Worm (Caenorhabditis elegans) whole organism, L4 larva: ENCODE results near the gene srz-13.
A peak's percentile ranks its signal among the peaks of the same experiment; 100 is the strongest.

ENCODE experiments used
- F49E8.2 ChIP-seq: sonication (generic microtip); optimal IDR thresholded peaks from 2 replicates; lab custom pipeline; 2016; ENCODE audit warnings: missing compliant biosample characterization, mild to moderate bottlenecking, missing genetic modification characterization, borderline replicate concordance
- T26A8.4 ChIP-seq: fragments of 200-800 bp; sonication (Bioruptor generic); IDR thresholded peaks from 2 replicates; pipeline ENCODE4 v1.3.6; 2022; ENCODE audit warnings: missing genetic modification characterization, missing compliant biosample characterization
- Y5F2A.4 ChIP-seq: fragments of 200-800 bp; sonication (Bioruptor generic); optimal IDR thresholded peaks from 2 replicates; lab custom pipeline; 2018; ENCODE audit warnings: mild to moderate bottlenecking, missing genetic modification characterization, missing compliant biosample characterization
- aly-2 ChIP-seq: sonication (generic microtip); optimal IDR thresholded peaks from 2 replicates; lab custom pipeline; 2018; ENCODE audit warnings: missing biosample characterization, missing genetic modification characterization
- attf-4 ChIP-seq: sonication (generic microtip); optimal IDR thresholded peaks from 3 replicates; lab custom pipeline; 2017; ENCODE audit warnings: missing biosample characterization, missing genetic modification characterization
- ceh-28 ChIP-seq: fragments of 150-350 bp; optimal IDR thresholded peaks from 2 replicates; lab custom pipeline; 2014; ENCODE audit warnings: missing biosample characterization, missing genetic modification reagents, missing genetic modification characterization
- ceh-44 ChIP-seq: fragments of 200-800 bp; sonication (Bioruptor generic); IDR thresholded peaks from 2 replicates; pipeline ENCODE4 v1.3.6; 2022; ENCODE audit warnings: missing genetic modification reagents, missing genetic modification characterization, missing compliant biosample characterization
- ceh-82 ChIP-seq: sonication (generic microtip); optimal IDR thresholded peaks from 2 replicates; lab custom pipeline; 2017; ENCODE audit warnings: missing biosample characterization, missing genetic modification characterization
- daf-16 ChIP-seq, 3 experiments: sonication (generic microtip); optimal IDR thresholded peaks; 2 replicates each; lab custom pipeline; 2016 to 2017; ENCODE audit warnings: missing genetic modification characterization in 3 of 3, missing genetic modification reagents in 3 of 3, mild to moderate bottlenecking in 2 of 3, missing compliant biosample characterization in 2 of 3, missing biosample characterization in 1 of 3, moderate library complexity in 1 of 3
- dmd-8 ChIP-seq: fragments of 200-800 bp; sonication (Bioruptor generic); IDR thresholded peaks from 2 replicates; pipeline ENCODE4 v1.3.6; 2022; ENCODE audit warnings: missing genetic modification characterization, missing compliant biosample characterization
- duxl-1 ChIP-seq: sonication (generic microtip); optimal IDR thresholded peaks from 2 replicates; lab custom pipeline; 2016; ENCODE audit warnings: mild to moderate bottlenecking, missing genetic modification characterization, moderate library complexity, missing compliant biosample characterization; ENCODE audit not compliant: poor library complexity
- gei-8 ChIP-seq: fragments of 200-800 bp; sonication (Bioruptor generic); optimal IDR thresholded peaks from 2 replicates; lab custom pipeline; 2018; ENCODE audit warnings: mild to moderate bottlenecking, missing genetic modification characterization, missing compliant biosample characterization
- hif-1 ChIP-seq, 2 experiments: sonication (generic microtip); optimal IDR thresholded peaks; 2 replicates each; lab custom pipeline; 2016 to 2017; ENCODE audit warnings: missing compliant biosample characterization in 2 of 2, missing genetic modification characterization in 2 of 2, missing genetic modification reagents in 2 of 2, missing genotype in 2 of 2, mild to moderate bottlenecking in 1 of 2
- hlh-30 ChIP-seq: sonication (generic microtip); optimal IDR thresholded peaks from 2 replicates; lab custom pipeline; 2017; ENCODE audit warnings: antibody characterized with exemption, mild to moderate bottlenecking, missing genetic modification characterization, missing compliant biosample characterization; ENCODE audit not compliant: insufficient read depth
- jun-1 ChIP-seq: fragments of 150-350 bp; optimal IDR thresholded peaks from 2 replicates; lab custom pipeline; 2014; ENCODE audit warnings: missing biosample characterization, missing genetic modification reagents, missing genetic modification characterization
- lin-1 ChIP-seq: fragments of 200-800 bp; sonication (Bioruptor generic); IDR thresholded peaks from 2 replicates; pipeline ENCODE4 v1.3.6; 2022; ENCODE audit warnings: missing genetic modification reagents, missing genetic modification characterization, missing compliant biosample characterization
- lin-13 ChIP-seq: fragments of 150-350 bp; optimal IDR thresholded peaks from 2 replicates; lab custom pipeline; 2014; ENCODE audit warnings: missing biosample characterization, missing genetic modification reagents, missing genetic modification characterization
- madf-5 ChIP-seq, 2 experiments: fragments of 200-800 bp; sonication (Bioruptor generic); IDR thresholded peaks; 2 replicates each; pipeline ENCODE4 v1.3.6; 2022; ENCODE audit warnings: missing compliant biosample characterization in 2 of 2, missing genetic modification characterization in 2 of 2
- madf-9 ChIP-seq: fragments of 200-800 bp; sonication (Bioruptor generic); conservative IDR thresholded peaks from 2 replicates; pipeline ENCODE4 v1.3.6; 2022; ENCODE audit warnings: missing genetic modification reagents, missing genetic modification characterization, missing compliant biosample characterization
- mdt-29 ChIP-seq: fragments of 200-800 bp; sonication (Bioruptor generic); IDR thresholded peaks from 2 replicates; pipeline ENCODE4 v1.3.6; 2022; ENCODE audit warnings: missing genetic modification reagents, missing genetic modification characterization, missing compliant biosample characterization
- mep-1 ChIP-seq: fragments of 150-350 bp; sonication (generic microtip); optimal IDR thresholded peaks from 3 replicates; lab custom pipeline; 2014; ENCODE audit warnings: missing biosample characterization, missing genetic modification characterization
- mxl-2 ChIP-seq: fragments of 200-800 bp; sonication (Bioruptor generic); conservative IDR thresholded peaks from 2 replicates; pipeline ENCODE4 v1.3.6; 2022; ENCODE audit warnings: missing genetic modification reagents, missing genetic modification characterization, missing compliant biosample characterization
- nhr-10 ChIP-seq: fragments of 150-350 bp; optimal IDR thresholded peaks from 2 replicates; lab custom pipeline; 2014; ENCODE audit warnings: missing biosample characterization, missing genetic modification characterization
- nhr-237 ChIP-seq: sonication (generic microtip); optimal IDR thresholded peaks from 2 replicates; lab custom pipeline; 2017; ENCODE audit warnings: missing biosample characterization, missing genetic modification characterization
- nhr-41 ChIP-seq: fragments of 200-800 bp; sonication (Bioruptor generic); IDR thresholded peaks from 2 replicates; pipeline ENCODE4 v1.3.6; 2022; ENCODE audit warnings: missing genetic modification reagents, missing genetic modification characterization, missing compliant biosample characterization
- nhr-42 ChIP-seq: fragments of 200-800 bp; sonication (Bioruptor generic); IDR thresholded peaks from 2 replicates; pipeline ENCODE4 v1.3.6; 2022; ENCODE audit warnings: missing genetic modification characterization, missing compliant biosample characterization
- nhr-76 ChIP-seq: fragments of 150-350 bp; optimal IDR thresholded peaks from 2 replicates; lab custom pipeline; 2014; ENCODE audit warnings: missing biosample characterization, missing genetic modification characterization
- pha-4 ChIP-seq, 2 experiments: fragments of 150-350 bp in 1 of 2; fragments of 200-800 bp in 1 of 2; sonication (Bioruptor generic) in 1 of 2; IDR thresholded peaks in 1 of 2; optimal IDR thresholded peaks in 1 of 2; 2 replicates each; pipeline versions ENCODE4 v1.3.6 to Lab custom; 2014 to 2022; ENCODE audit warnings: missing genetic modification characterization in 2 of 2, missing genetic modification reagents in 2 of 2, missing biosample characterization in 1 of 2, missing compliant biosample characterization in 1 of 2
- sdz-12 ChIP-seq: fragments of 200-800 bp; sonication (Bioruptor generic); optimal IDR thresholded peaks from 2 replicates; lab custom pipeline; 2018; ENCODE audit warnings: mild to moderate bottlenecking, missing genetic modification characterization, missing compliant biosample characterization
- set-16 ChIP-seq: fragments of 200-800 bp; sonication (Bioruptor generic); IDR thresholded peaks from 2 replicates; pipeline ENCODE4 v1.3.6; 2022; ENCODE audit warnings: missing genetic modification reagents, missing genetic modification characterization, missing compliant biosample characterization
- spr-3 ChIP-seq: fragments of 200-800 bp; sonication (Bioruptor generic); optimal IDR thresholded peaks from 2 replicates; lab custom pipeline; 2018; ENCODE audit warnings: mild to moderate bottlenecking, missing genetic modification characterization, missing compliant biosample characterization
- tag-97 ChIP-seq: fragments of 200-800 bp; sonication (Bioruptor generic); IDR thresholded peaks from 2 replicates; pipeline ENCODE4 v1.3.6; 2022; ENCODE audit warnings: missing genetic modification characterization, missing compliant biosample characterization
- unc-62 ChIP-seq, 3 experiments: fragments of 150-350 bp in 1 of 3; sonication (generic microtip); optimal IDR thresholded peaks in 2 of 3; peaks in 1 of 3; 1 replicate in 1 of 3; 2 replicates in 2 of 3; lab custom pipeline; 2014 to 2017; ENCODE audit warnings: missing biosample characterization in 3 of 3, missing genetic modification characterization in 3 of 3, missing genetic modification reagents in 3 of 3, missing genotype in 1 of 3
- zfp-2 ChIP-seq: sonication (generic microtip); optimal IDR thresholded peaks from 2 replicates; lab custom pipeline; 2016; ENCODE audit warnings: mild to moderate bottlenecking, missing genetic modification characterization, missing compliant biosample characterization
- zip-2 ChIP-seq: fragments of 150-350 bp; optimal IDR thresholded peaks from 2 replicates; lab custom pipeline; 2014; ENCODE audit warnings: missing biosample characterization, missing genetic modification characterization

Gene srz-13

DNA sequence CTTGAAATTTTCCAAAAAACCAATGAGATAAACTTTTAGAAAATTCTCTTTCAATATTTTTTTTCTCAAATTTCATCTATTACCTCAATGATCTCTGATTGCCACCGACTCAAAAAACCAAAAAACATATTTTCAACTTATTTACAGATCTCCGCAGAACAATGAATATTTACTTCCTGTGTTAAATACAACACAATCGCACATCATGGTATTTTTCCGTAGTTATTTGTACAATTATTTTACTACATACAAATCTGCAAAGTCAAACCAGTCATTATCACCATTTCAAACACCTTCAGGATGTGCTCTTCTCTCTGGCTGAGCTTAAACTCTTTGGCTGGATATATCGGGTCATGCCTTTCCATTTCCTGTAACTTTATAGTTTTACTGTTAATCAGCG is 16.3 kb upstream of the srz-13 start, which contains the start of gene str-108:
str-108 (plus strand) TSS at position 301 of the 400 bp plus-strand sequence.
- TF ChIP-seq ceh-28 (tag; lab: Kevin White, UChicago), result no peak
- no peak for TF ChIP-seq nhr-41 (GFP tag; lab: Robert Waterston, UW)
- TF ChIP-seq lin-13 (GFP tag; lab: Kevin White, UChicago), result no peak

ce11 chrV:16169026-16169425 is 13.2 kb upstream of the srz-13 start, which contains the start of gene str-111:
TSS of gene str-111 (minus strand) at chrV:16169126.
- TF ChIP-seq hlh-30 (no peak), nhr-41 (GFP tag; lab: Robert Waterston, UW) (no peak), ceh-44 (GFP tag; lab: Robert Waterston, UW) (no peak), set-16 (GFP tag; lab: Robert Waterston, UW) (no peak), ceh-82 (tag; lab: Kevin White, UChicago) (no peak), mxl-2 (no peak), gei-8 (GFP tag; lab: Kevin White, UChicago) (no peak), sdz-12 (GFP tag; lab: Kevin White, UChicago) (no peak), zfp-2 (tag; lab: Kevin White, UChicago) (no peak), unc-62 (GFP tag; optimal IDR thresholded peaks at IDR 0.05 in 1 of 2; lab: Kevin White, UChicago) (no peak), unc-62 (tag; optimal IDR thresholded peaks at IDR 0.05; lab: Kevin White, UChicago) (no peak), pha-4 (GFP tag; IDR thresholded peaks at IDR 0.05; lab: Robert Waterston, UW) (no peak), pha-4 (tag; optimal IDR thresholded peaks at IDR 0.05; lab: Kevin White, UChicago) (no peak), nhr-237 (tag; lab: Kevin White, UChicago) (no peak), T26A8.4 (GFP tag; lab: Robert Waterston, UW) (no peak), madf-5 (GFP tag; IDR thresholded peaks at IDR 0.05; lab: Robert Waterston, UW) (no peak), madf-9 (no peak), jun-1 (tag; lab: Kevin White, UChicago) (no peak), nhr-10 (tag; lab: Kevin White, UChicago) (no peak), mep-1 (tag; lab: Kevin White, UChicago) (no peak), F49E8.2 (tag; lab: Kevin White, UChicago) (no peak)

DNA sequence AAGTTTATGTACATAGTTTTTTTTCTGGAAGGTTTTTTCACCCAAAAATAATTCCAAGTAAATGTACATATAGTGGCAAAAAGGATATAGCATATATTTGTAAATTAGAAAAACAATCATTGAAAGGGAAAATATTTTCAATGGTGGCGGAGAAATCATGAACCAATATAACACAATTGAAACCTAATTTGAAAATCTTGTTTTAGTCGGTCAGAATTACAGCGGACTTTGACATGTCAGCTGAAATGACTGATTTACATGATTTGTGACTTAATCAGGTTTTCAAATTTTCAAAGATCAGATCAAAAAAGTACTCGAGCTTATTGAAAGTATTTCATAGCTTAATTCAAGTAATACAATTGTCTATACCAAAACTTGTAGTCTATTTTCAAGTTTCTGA is 10.5 kb upstream of the srz-13 start, which contains the start of gene K05D4.9:
K05D4.9 (minus strand) TSS at position 101 of the 400 bp plus-strand sequence.
- TF ChIP-seq attf-4 (tag; lab: Kevin White, UChicago) (no peak), unc-62 (GFP tag; optimal IDR thresholded peaks at IDR 0.05 in 1 of 2; lab: Kevin White, UChicago) (peak in 1 of 2 experiments; percentile 41), unc-62 (tag; optimal IDR thresholded peaks at IDR 0.05; lab: Kevin White, UChicago) (no peak)

DNA sequence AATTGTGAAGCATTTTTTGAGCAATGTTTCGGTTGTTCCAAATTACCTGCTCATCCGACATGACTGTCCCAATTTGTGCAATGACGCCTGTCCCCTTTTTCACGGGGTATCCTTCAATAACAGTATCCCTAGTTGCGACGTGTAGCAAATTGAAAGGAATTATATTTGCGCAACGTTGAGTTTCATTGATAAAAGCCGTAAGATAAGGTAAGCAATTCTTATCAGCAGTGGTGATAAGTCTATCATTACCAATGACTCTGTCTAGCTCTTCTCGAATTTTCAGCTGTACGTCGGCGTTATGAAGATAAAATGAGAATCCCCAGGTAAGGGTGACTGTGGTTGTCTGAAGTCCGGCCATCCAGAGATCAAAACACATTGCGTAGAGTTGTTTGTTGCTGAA is 8.1 kb upstream of the srz-13 start:
- TF ChIP-seq nhr-237 (tag; lab: Kevin White, UChicago) (no peak), zfp-2 (tag; lab: Kevin White, UChicago) (no peak), lin-13 (GFP tag; lab: Kevin White, UChicago) (no peak), dmd-8 (GFP tag; lab: Robert Waterston, UW) (no peak), aly-2 (tag; lab: Kevin White, UChicago) (no peak), hlh-30 (no peak), mdt-29 (GFP tag; lab: Robert Waterston, UW) (no peak), ceh-44 (GFP tag; lab: Robert Waterston, UW) (no peak), zip-2 (tag; lab: Kevin White, UChicago) (no peak), Y5F2A.4 (GFP tag; lab: Kevin White, UChicago) (no peak), daf-16 (GFP tag; optimal IDR thresholded peaks at IDR 0.05; lab: Kevin White, UChicago) (no peak), daf-16 (tag; optimal IDR thresholded peaks at IDR 0.05; lab: Kevin White, UChicago) (no peak), spr-3 (GFP tag; lab: Kevin White, UChicago) (no peak), ceh-82 (tag; lab: Kevin White, UChicago) (no peak), nhr-76 (tag; lab: Kevin White, UChicago) (no peak), lin-1 (GFP tag; lab: Robert Waterston, UW) (no peak), hif-1 (tag; optimal IDR thresholded peaks at IDR 0.05; lab: Kevin White, UChicago) (no peak), nhr-42 (GFP tag; lab: Robert Waterston, UW) (no peak), tag-97 (GFP tag; lab: Robert Waterston, UW) (no peak), duxl-1 (tag; lab: Kevin White, UChicago) (no peak)
